Worm (Caenorhabditis elegans) whole organism, L2 larva: Measurements from ENCODE around the gene Y57G11C.23.

Experiments
- C34F6.9 ChIP-seq: fragments of 150-350 bp; optimal IDR thresholded peaks from 2 replicates; lab custom pipeline; 2014; ENCODE audit warnings: missing biosample characterization, missing genetic modification characterization
- F13H6.1 ChIP-seq: sonication (generic microtip); optimal IDR thresholded peaks from 2 replicates; lab custom pipeline; 2016; ENCODE audit warnings: missing genetic modification characterization, missing compliant biosample characterization
- R02D3.7 ChIP-seq: fragments of 150-350 bp; optimal IDR thresholded peaks from 2 replicates; lab custom pipeline; 2014; ENCODE audit warnings: missing biosample characterization, missing genetic modification characterization
- ZK546.5 ChIP-seq: sonication (generic microtip); optimal IDR thresholded peaks from 2 replicates; lab custom pipeline; 2017; ENCODE audit warnings: missing biosample characterization, missing genetic modification characterization
- aly-2 ChIP-seq: fragments of 150-350 bp; optimal IDR thresholded peaks from 2 replicates; lab custom pipeline; 2014; ENCODE audit warnings: missing biosample characterization, missing genetic modification characterization
- blmp-1 ChIP-seq: sonication (generic microtip); optimal IDR thresholded peaks from 2 replicates; lab custom pipeline; 2017; ENCODE audit warnings: missing genetic modification characterization, mild to moderate bottlenecking, missing compliant biosample characterization, antibody characterized with exemption, moderate library complexity; ENCODE audit not compliant: insufficient read depth
- ceh-16 ChIP-seq: fragments of 150-350 bp; optimal IDR thresholded peaks from 2 replicates; lab custom pipeline; 2014; ENCODE audit warnings: missing biosample characterization, missing genetic modification characterization
- crh-2 ChIP-seq: sonication (generic microtip); optimal IDR thresholded peaks from 2 replicates; lab custom pipeline; 2017; ENCODE audit warnings: missing biosample characterization, missing genetic modification characterization
- dmd-4 ChIP-seq: sonication (generic microtip); optimal IDR thresholded peaks from 2 replicates; lab custom pipeline; 2017; ENCODE audit warnings: missing biosample characterization, missing genetic modification characterization
- egl-27 ChIP-seq: sonication (generic microtip); optimal IDR thresholded peaks from 3 replicates; lab custom pipeline; 2017; ENCODE audit warnings: missing biosample characterization, missing genetic modification reagents, missing genetic modification characterization
- elt-3 ChIP-seq: sonication (generic microtip); optimal IDR thresholded peaks from 2 replicates; lab custom pipeline; 2017; ENCODE audit warnings: missing biosample characterization, missing genetic modification characterization
- fos-1 ChIP-seq: fragments of 150-350 bp; optimal IDR thresholded peaks from 2 replicates; lab custom pipeline; 2014; ENCODE audit warnings: missing biosample characterization, missing genetic modification characterization
- lin-11 ChIP-seq: fragments of 150-350 bp; sonication (generic microtip); optimal IDR thresholded peaks from 2 replicates; lab custom pipeline; 2014; ENCODE audit warnings: missing biosample characterization, missing genetic modification characterization, inconsistent platforms, mixed read lengths
- lin-13 ChIP-seq: fragments of 150-350 bp; optimal IDR thresholded peaks from 2 replicates; lab custom pipeline; 2014; ENCODE audit warnings: missing biosample characterization, missing genetic modification reagents, missing genetic modification characterization
- lin-39 ChIP-seq: fragments of 150-350 bp; optimal IDR thresholded peaks from 2 replicates; lab custom pipeline; 2014; ENCODE audit warnings: missing biosample characterization, missing genetic modification reagents, missing genetic modification characterization
- lsy-2 ChIP-seq, 2 experiments: fragments of 150-350 bp in 1 of 2; sonication (generic microtip) in 1 of 2; optimal IDR thresholded peaks; 2 replicates each; lab custom pipeline; 2014 to 2017; ENCODE audit warnings: missing biosample characterization in 2 of 2, missing genetic modification characterization in 2 of 2
- mab-5 ChIP-seq: fragments of 150-350 bp; optimal IDR thresholded peaks from 2 replicates; lab custom pipeline; 2014; ENCODE audit warnings: missing biosample characterization, missing genetic modification characterization
- mdl-1 ChIP-seq, 2 experiments: fragments of 150-350 bp in 1 of 2; sonication (generic microtip) in 1 of 2; optimal IDR thresholded peaks; 2 replicates each; lab custom pipeline; 2017; ENCODE audit warnings: missing biosample characterization in 2 of 2, missing genetic modification characterization in 2 of 2
- nhr-11 ChIP-seq: fragments of 150-350 bp; optimal IDR thresholded peaks from 2 replicates; lab custom pipeline; 2014; ENCODE audit warnings: missing biosample characterization, missing genetic modification characterization
- nhr-12 ChIP-seq: fragments of 150-350 bp; optimal IDR thresholded peaks from 2 replicates; lab custom pipeline; 2014; ENCODE audit warnings: missing biosample characterization, missing genetic modification characterization
- nhr-129 ChIP-seq: fragments of 150-350 bp; optimal IDR thresholded peaks from 2 replicates; lab custom pipeline; 2014; ENCODE audit warnings: missing biosample characterization, missing genetic modification characterization
- nhr-21 ChIP-seq: fragments of 150-350 bp; optimal IDR thresholded peaks from 2 replicates; lab custom pipeline; 2014; ENCODE audit warnings: missing biosample characterization, missing genetic modification characterization
- nhr-23 ChIP-seq: fragments of 150-350 bp; optimal IDR thresholded peaks from 2 replicates; lab custom pipeline; 2014; ENCODE audit warnings: missing biosample characterization, missing genetic modification reagents, missing genetic modification characterization
- nhr-237 ChIP-seq: fragments of 150-350 bp; optimal IDR thresholded peaks from 2 replicates; lab custom pipeline; 2014; ENCODE audit warnings: missing biosample characterization, missing genetic modification characterization
- nhr-25 ChIP-seq: fragments of 150-350 bp; sonication (generic microtip); optimal IDR thresholded peaks from 3 replicates; lab custom pipeline; 2014; ENCODE audit warnings: missing biosample characterization, missing genetic modification characterization
- nhr-6 ChIP-seq: fragments of 150-350 bp; optimal IDR thresholded peaks from 2 replicates; lab custom pipeline; 2014; ENCODE audit warnings: missing biosample characterization, missing genetic modification characterization
- nhr-77 ChIP-seq: fragments of 150-350 bp; optimal IDR thresholded peaks from 2 replicates; lab custom pipeline; 2014; ENCODE audit warnings: missing biosample characterization, missing genetic modification characterization
- peb-1 ChIP-seq: fragments of 150-350 bp; optimal IDR thresholded peaks from 2 replicates; lab custom pipeline; 2014; ENCODE audit warnings: missing biosample characterization, missing genetic modification characterization
- skn-1 ChIP-seq: sonication (generic microtip); optimal IDR thresholded peaks from 2 replicates; lab custom pipeline; 2017; ENCODE audit warnings: missing biosample characterization, missing genetic modification characterization
- sma-3 ChIP-seq: sonication (generic microtip); optimal IDR thresholded peaks from 2 replicates; lab custom pipeline; 2016; ENCODE audit warnings: missing genetic modification reagents, missing genetic modification characterization, missing compliant biosample characterization
- unc-39 ChIP-seq: fragments of 150-350 bp; optimal IDR thresholded peaks from 2 replicates; lab custom pipeline; 2014; ENCODE audit warnings: missing biosample characterization, missing genetic modification characterization
- unc-55 ChIP-seq: fragments of 150-350 bp; sonication (generic microtip); optimal IDR thresholded peaks from 3 replicates; lab custom pipeline; 2014; ENCODE audit warnings: missing biosample characterization, missing genetic modification reagents, missing genetic modification characterization
- unc-62 ChIP-seq: fragments of 150-350 bp; optimal IDR thresholded peaks from 2 replicates; lab custom pipeline; 2014; ENCODE audit warnings: missing biosample characterization, missing genetic modification reagents, missing genetic modification characterization
- zag-1 ChIP-seq: fragments of 150-350 bp; optimal IDR thresholded peaks from 2 replicates; lab custom pipeline; 2014; ENCODE audit warnings: missing biosample characterization, missing genetic modification characterization
- ztf-1 ChIP-seq: fragments of 200-800 bp; sonication (Bioruptor generic); conservative IDR thresholded peaks from 2 replicates; pipeline ENCODE4 v1.3.6; 2022; ENCODE audit warnings: missing genetic modification characterization, missing compliant biosample characterization
- ztf-11 ChIP-seq: sonication (generic microtip); optimal IDR thresholded peaks from 2 replicates; lab custom pipeline; 2017; ENCODE audit warnings: missing biosample characterization, missing genetic modification characterization

The Y57G11C.23 gene

ce11 chrIV:14838095-14838494 lies 23.5 kb downstream of the Y57G11C.23 start (continued):
- TF ChIP-seq sma-3 (GFP tag; lab: Kevin White, UChicago) (peak; percentile 93), skn-1 (tag; lab: Kevin White, UChicago) (no peak), fos-1 (tag; lab: Kevin White, UChicago) (peak; percentile 49), nhr-6 (tag; lab: Kevin White, UChicago) (peak; percentile 76), aly-2 (tag; lab: Kevin White, UChicago) (no peak), unc-39 (tag; lab: Kevin White, UChicago) (no peak), nhr-12 (tag; lab: Kevin White, UChicago) (no peak), nhr-11 (tag; lab: Kevin White, UChicago) (no peak), zag-1 (tag; lab: Kevin White, UChicago) (peak; percentile 64), C34F6.9 (peak; percentile 94), ztf-11 (peak; percentile 21), egl-27 (tag; lab: Kevin White, UChicago) (peak; percentile 80), R02D3.7 (tag; lab: Kevin White, UChicago) (no peak)

ce11 chrIV:14836885-14837284 lies 24.7 kb downstream of the Y57G11C.23 start, which contains the start of gene Y57G11C.22:
Y57G11C.22 (plus strand) TSS chrIV:14837211.
- no peak for TF ChIP-seq lin-39 (tag; lab: Kevin White, UChicago)
- no peak for TF ChIP-seq ztf-1 (GFP tag; lab: Robert Waterston, UW)
- TF ChIP-seq unc-39 (tag; lab: Kevin White, UChicago): no peak
- peak; percentile 43 for TF ChIP-seq mab-5 (tag; lab: Kevin White, UChicago)
- TF ChIP-seq lsy-2 (tag; optimal IDR thresholded peaks at IDR 0.05; lab: Kevin White, UChicago): peak in 1 of 2 experiments; percentile 65
- TF ChIP-seq lin-13 (GFP tag; lab: Kevin White, UChicago): peak; percentile 7
- peak; percentile 42 for TF ChIP-seq crh-2 (tag; lab: Kevin White, UChicago)
- TF ChIP-seq nhr-129 (tag; lab: Kevin White, UChicago): peak; percentile 72
- no peak for TF ChIP-seq blmp-1 (tag; lab: Kevin White, UChicago)
- TF ChIP-seq ZK546.5 (tag; lab: Kevin White, UChicago): no peak
- peak; percentile 58 for TF ChIP-seq unc-55 (GFP tag; lab: Kevin White, UChicago)
- no peak for TF ChIP-seq nhr-25
- peak; percentile 61 for TF ChIP-seq C34F6.9
- no peak for TF ChIP-seq fos-1 (tag; lab: Kevin White, UChicago)
- no peak for TF ChIP-seq aly-2 (tag; lab: Kevin White, UChicago)
- TF ChIP-seq, all 48 proteins: peak for 7

- TF ChIP-seq fos-1 (tag; lab: Kevin White, UChicago) (peak; percentile 32), unc-62 (GFP tag; lab: Kevin White, UChicago) (no peak), nhr-129 (tag; lab: Kevin White, UChicago) (peak; percentile 60)
- TF ChIP-seq, all 48 proteins: peak for 2
Observed at ce11 chrIV:14833537-14833936, 28.1 kb downstream of the Y57G11C.23 start.

- no peak for TF ChIP-seq dmd-4 (tag; lab: Kevin White, UChicago)
- no peak for TF ChIP-seq nhr-21 (tag; lab: Kevin White, UChicago)
- no peak for TF ChIP-seq egl-27 (tag; lab: Kevin White, UChicago)
- no peak for TF ChIP-seq ztf-11
- no peak for TF ChIP-seq ZK546.5 (tag; lab: Kevin White, UChicago)
- no peak for TF ChIP-seq C34F6.9
- no peak for TF ChIP-seq ceh-16
- TF ChIP-seq sma-3 (GFP tag; lab: Kevin White, UChicago): no peak
- no peak for TF ChIP-seq nhr-237
- TF ChIP-seq, all 48 proteins: peak for 0
Observed at ce11 chrIV:14829026-14829425, 32.6 kb downstream of the Y57G11C.23 start, which contains the start of gene hhat-2. hhat-2 (minus strand) TSS chrIV:14829126.

ce11 chrIV:14828218-14828617 lies 33.4 kb downstream of the Y57G11C.23 start:
- TF ChIP-seq mdl-1 (tag; optimal IDR thresholded peaks at IDR 0.05; lab: Kevin White, UChicago) (no peak), nhr-237 (no peak), nhr-77 (tag; lab: Kevin White, UChicago) (no peak), nhr-12 (tag; lab: Kevin White, UChicago) (no peak), nhr-23 (no peak), blmp-1 (tag; lab: Kevin White, UChicago) (no peak), ztf-11 (no peak), lin-39 (tag; lab: Kevin White, UChicago) (no peak), elt-3 (tag; lab: Kevin White, UChicago) (no peak), nhr-6 (tag; lab: Kevin White, UChicago) (no peak), F13H6.1 (tag; lab: Kevin White, UChicago) (no peak), unc-55 (GFP tag; lab: Kevin White, UChicago) (no peak), nhr-11 (tag; lab: Kevin White, UChicago) (no peak), lin-11 (tag; lab: Kevin White, UChicago) (no peak), unc-62 (GFP tag; lab: Kevin White, UChicago) (no peak), C34F6.9 (no peak), peb-1 (tag; lab: Kevin White, UChicago) (no peak), crh-2 (tag; lab: Kevin White, UChicago) (no peak), ceh-16 (no peak)
- TF ChIP-seq, all 48 proteins: peak for 0
